Worm (Caenorhabditis elegans) whole organism, young adult: ENCODE results near the gene ndg-4.
A peak's percentile ranks its signal among the peaks of the same experiment; 100 is the strongest.

Experiments used
- B0019.2 ChIP-seq: fragments of 200-800 bp; sonication (Bioruptor generic); conservative IDR thresholded peaks from 2 replicates; pipeline ENCODE4 v1.3.6; 2022; ENCODE audit warnings: missing genetic modification reagents, missing genetic modification characterization, missing compliant biosample characterization
- B0035.1 ChIP-seq: sonication (generic microtip); optimal IDR thresholded peaks from 2 replicates; lab custom pipeline; 2016; ENCODE audit warnings: missing genetic modification characterization, mild to moderate bottlenecking, missing compliant biosample characterization, missing genotype, missing genetic modification reagents
- C17E4.6 ChIP-seq: fragments of 200-800 bp; sonication (Bioruptor generic); IDR thresholded peaks from 2 replicates; pipeline ENCODE4 v1.3.6; 2022; ENCODE audit warnings: missing genetic modification reagents, missing genetic modification characterization, missing compliant biosample characterization
- D2030.7 ChIP-seq: fragments of 200-800 bp; sonication (Bioruptor generic); IDR thresholded peaks from 2 replicates; pipeline ENCODE4 v1.3.6; 2022; ENCODE audit warnings: missing genetic modification reagents, missing genetic modification characterization, missing compliant biosample characterization
- F10E7.11 ChIP-seq: sonication (generic microtip); optimal IDR thresholded peaks from 2 replicates; lab custom pipeline; 2017; ENCODE audit warnings: mild to moderate bottlenecking, missing genetic modification characterization, moderate library complexity, missing compliant biosample characterization
- F22D6.2 ChIP-seq: sonication (generic microtip); optimal IDR thresholded peaks from 2 replicates; lab custom pipeline; 2016; ENCODE audit warnings: mild to moderate bottlenecking, missing genetic modification characterization, missing compliant biosample characterization
- F57C9.4 ChIP-seq: sonication (generic microtip); optimal IDR thresholded peaks from 2 replicates; lab custom pipeline; 2017; ENCODE audit warnings: mild to moderate bottlenecking, missing genetic modification characterization, missing compliant biosample characterization
- Y56A3A.18 ChIP-seq: fragments of 200-800 bp; sonication (Bioruptor generic); IDR thresholded peaks from 2 replicates; pipeline ENCODE4 v1.3.6; 2022; ENCODE audit warnings: missing genetic modification reagents, missing genetic modification characterization, missing compliant biosample characterization
- Y67H2A.10 ChIP-seq: fragments of 200-800 bp; sonication (Bioruptor generic); conservative IDR thresholded peaks from 2 replicates; pipeline ENCODE4 v1.3.6; 2022; ENCODE audit warnings: missing genetic modification reagents, missing genetic modification characterization, missing compliant biosample characterization
- Y95B8A.8 ChIP-seq: fragments of 200-800 bp; sonication (Bioruptor generic); IDR thresholded peaks from 2 replicates; pipeline ENCODE4 v1.3.6; 2022; ENCODE audit warnings: missing genetic modification reagents, missing genetic modification characterization, missing compliant biosample characterization
- akir-1 ChIP-seq: fragments of 200-800 bp; sonication (Bioruptor generic); optimal IDR thresholded peaks from 2 replicates; lab custom pipeline; 2018; ENCODE audit warnings: mild to moderate bottlenecking, missing genetic modification characterization, moderate library complexity, missing compliant biosample characterization
- atf-7 ChIP-seq: sonication (generic microtip); optimal IDR thresholded peaks from 2 replicates; lab custom pipeline; 2017; ENCODE audit warnings: mild to moderate bottlenecking, missing genetic modification characterization, missing compliant biosample characterization
- athp-1 ChIP-seq: sonication (generic microtip); optimal IDR thresholded peaks from 2 replicates; lab custom pipeline; 2017; ENCODE audit warnings: mild to moderate bottlenecking, missing genetic modification characterization, missing compliant biosample characterization
- attf-3 ChIP-seq: fragments of 200-800 bp; sonication (Bioruptor generic); conservative IDR thresholded peaks from 2 replicates; pipeline ENCODE4 v1.3.6; 2022; ENCODE audit warnings: missing genetic modification reagents, missing genetic modification characterization, missing compliant biosample characterization
- bed-1 ChIP-seq: fragments of 200-800 bp; sonication (Bioruptor generic); IDR thresholded peaks from 2 replicates; pipeline ENCODE4 v1.3.6; 2022; ENCODE audit warnings: missing genetic modification reagents, missing genetic modification characterization, missing compliant biosample characterization
- ccch-3 ChIP-seq: fragments of 200-800 bp; sonication (Bioruptor generic); optimal IDR thresholded peaks from 2 replicates; lab custom pipeline; 2018; ENCODE audit warnings: mild to moderate bottlenecking, missing genetic modification characterization, missing compliant biosample characterization
- cebp-2 ChIP-seq: fragments of 200-800 bp; sonication (Bioruptor generic); IDR thresholded peaks from 2 replicates; pipeline ENCODE4 v1.3.6; 2022; ENCODE audit warnings: missing genetic modification characterization, missing compliant biosample characterization
- ceh-100 ChIP-seq: fragments of 200-800 bp; sonication (Bioruptor generic); IDR thresholded peaks from 2 replicates; pipeline ENCODE4 v1.3.6; 2022; ENCODE audit warnings: missing genetic modification reagents, missing genetic modification characterization, missing compliant biosample characterization
- dpl-1 ChIP-seq: fragments of 150-350 bp; optimal IDR thresholded peaks from 2 replicates; lab custom pipeline; 2014; ENCODE audit warnings: missing biosample characterization, missing genetic modification reagents, missing genetic modification characterization
- egl-44 ChIP-seq: fragments of 200-800 bp; sonication (Bioruptor generic); IDR thresholded peaks from 2 replicates; pipeline ENCODE4 v1.3.6; 2022; ENCODE audit warnings: missing genetic modification reagents, missing genetic modification characterization, missing compliant biosample characterization
- hlh-12 ChIP-seq: sonication (generic microtip); optimal IDR thresholded peaks from 2 replicates; lab custom pipeline; 2016; ENCODE audit warnings: missing genetic modification characterization, missing compliant biosample characterization
- hmg-1.2 ChIP-seq: fragments of 200-800 bp; sonication (Bioruptor generic); IDR thresholded peaks from 2 replicates; pipeline ENCODE4 v1.3.6; 2022; ENCODE audit warnings: missing genetic modification reagents, missing genetic modification characterization, missing compliant biosample characterization
- hmg-20 ChIP-seq: fragments of 200-800 bp; sonication (Bioruptor generic); IDR thresholded peaks from 2 replicates; pipeline ENCODE4 v1.3.6; 2022; ENCODE audit warnings: missing genetic modification reagents, missing genetic modification characterization, missing compliant biosample characterization
- hrde-1 ChIP-seq: sonication (generic microtip); optimal IDR thresholded peaks from 2 replicates; lab custom pipeline; 2016; ENCODE audit warnings: missing genetic modification characterization, mild to moderate bottlenecking, missing compliant biosample characterization, moderate library complexity, missing genotype, missing genetic modification reagents, borderline replicate concordance
- let-526 ChIP-seq: fragments of 200-800 bp; sonication (Bioruptor generic); IDR thresholded peaks from 2 replicates; pipeline ENCODE4 v1.3.6; 2022; ENCODE audit warnings: missing genetic modification reagents, missing genetic modification characterization, missing compliant biosample characterization
- lir-1 ChIP-seq: fragments of 200-800 bp; sonication (Bioruptor generic); conservative IDR thresholded peaks from 2 replicates; pipeline ENCODE4 v1.3.6; 2022; ENCODE audit warnings: missing genetic modification reagents, missing genetic modification characterization, missing compliant biosample characterization
- madf-3 ChIP-seq: fragments of 200-800 bp; sonication (Bioruptor generic); IDR thresholded peaks from 2 replicates; pipeline ENCODE4 v1.3.6; 2022; ENCODE audit warnings: missing genetic modification reagents, missing genetic modification characterization, missing compliant biosample characterization
- madf-8 ChIP-seq: fragments of 200-800 bp; sonication (Bioruptor generic); conservative IDR thresholded peaks from 2 replicates; pipeline ENCODE4 v1.3.6; 2022; ENCODE audit warnings: missing genetic modification reagents, missing genetic modification characterization, missing compliant biosample characterization
- mel-28 ChIP-seq: sonication (generic microtip); optimal IDR thresholded peaks from 2 replicates; lab custom pipeline; 2016; ENCODE audit warnings: borderline replicate concordance, mild to moderate bottlenecking, missing genetic modification characterization, missing compliant biosample characterization
- mes-4 ChIP-seq: sonication (generic microtip); optimal IDR thresholded peaks from 2 replicates; lab custom pipeline; 2016; ENCODE audit warnings: missing genotype, missing genetic modification characterization, missing compliant biosample characterization
- mxl-1 ChIP-seq: sonication (generic microtip); optimal IDR thresholded peaks from 2 replicates; lab custom pipeline; 2016; ENCODE audit warnings: missing genetic modification characterization, missing compliant biosample characterization
- nfya-1 ChIP-seq: sonication (generic microtip); optimal IDR thresholded peaks from 2 replicates; lab custom pipeline; 2017; ENCODE audit warnings: antibody characterized with exemption, missing compliant biosample characterization, missing genetic modification characterization, borderline replicate concordance; ENCODE audit not compliant: insufficient read depth
- nfya-2 ChIP-seq: fragments of 200-800 bp; sonication (Bioruptor generic); IDR thresholded peaks from 2 replicates; pipeline ENCODE4 v1.3.6; 2022; ENCODE audit warnings: missing genetic modification reagents, missing genetic modification characterization, missing compliant biosample characterization
- nhr-120 ChIP-seq: fragments of 200-800 bp; sonication (Bioruptor generic); IDR thresholded peaks from 2 replicates; pipeline ENCODE4 v1.3.6; 2022; ENCODE audit warnings: missing genetic modification characterization, missing compliant biosample characterization
- nhr-179 ChIP-seq: sonication (generic microtip); optimal IDR thresholded peaks from 2 replicates; lab custom pipeline; 2016; ENCODE audit warnings: mild to moderate bottlenecking, missing genetic modification characterization, missing compliant biosample characterization
- rec-8 ChIP-seq, 2 experiments: sonication (generic microtip); optimal IDR thresholded peaks; 2 replicates each; lab custom pipeline; 2016; ENCODE audit warnings: mild to moderate bottlenecking in 2 of 2, missing genetic modification characterization in 2 of 2, missing genetic modification reagents in 2 of 2, missing genotype in 2 of 2, missing biosample characterization in 1 of 2, missing compliant biosample characterization in 1 of 2, moderate library complexity in 1 of 2
- rpc-1 ChIP-seq, 2 experiments: fragments of 150-350 bp in 1 of 2; sonication (generic microtip) in 1 of 2; optimal IDR thresholded peaks; 2 replicates each; lab custom pipeline; 2014 to 2018; ENCODE audit warnings: missing biosample characterization in 1 of 2, missing genetic modification characterization in 1 of 2, missing genetic modification reagents in 1 of 2, missing genotype in 1 of 2
- somi-1 ChIP-seq: fragments of 200-800 bp; sonication (Bioruptor generic); optimal IDR thresholded peaks from 2 replicates; lab custom pipeline; 2018; ENCODE audit warnings: mild to moderate bottlenecking, missing genetic modification characterization, missing compliant biosample characterization
- tbx-9 ChIP-seq: sonication (generic microtip); optimal IDR thresholded peaks from 2 replicates; lab custom pipeline; 2016; ENCODE audit warnings: borderline replicate concordance, missing genetic modification characterization, inconsistent platforms, missing compliant biosample characterization
- xnd-1 ChIP-seq: sonication (generic microtip); optimal IDR thresholded peaks from 2 replicates; lab custom pipeline; 2016; ENCODE audit warnings: missing genotype, missing genetic modification reagents, missing genetic modification characterization, missing compliant biosample characterization
- zim-3 ChIP-seq: sonication (generic microtip); optimal IDR thresholded peaks from 2 replicates; lab custom pipeline; 2017; ENCODE audit warnings: mild to moderate bottlenecking, missing genetic modification characterization, moderate library complexity, missing compliant biosample characterization
- ztf-18 ChIP-seq: sonication (generic microtip); optimal IDR thresholded peaks from 2 replicates; lab custom pipeline; 2016; ENCODE audit warnings: missing genotype, mild to moderate bottlenecking, missing genetic modification characterization, missing compliant biosample characterization
- ztf-6 ChIP-seq: fragments of 200-800 bp; sonication (Bioruptor generic); IDR thresholded peaks from 2 replicates; pipeline ENCODE4 v1.3.6; 2022; ENCODE audit warnings: missing genetic modification reagents, missing genetic modification characterization, missing compliant biosample characterization

Gene ndg-4

ce11 chrIII:4475428-4475968 lies 8.3 kb upstream of the ndg-4 start, which contains the start of gene rps-1 (continued):
- TF ChIP-seq hlh-12 (tag; lab: Kevin White, UChicago) (no peak), egl-44 (peak; percentile 78), lir-1 (GFP tag; lab: Robert Waterston, UW) (peak; percentile 95), rpc-1 (optimal IDR thresholded peaks at IDR 0.05; lab: Kevin White, UChicago) (peak; percentile 38), rpc-1 (tag; optimal IDR thresholded peaks at IDR 0.05; lab: Kevin White, UChicago) (peak; percentile 6), F22D6.2 (tag; lab: Kevin White, UChicago) (peak; percentile 91), mxl-1 (no peak), hmg-1.2 (GFP tag; lab: Robert Waterston, UW) (peak; percentile 89), ztf-6 (GFP tag; lab: Robert Waterston, UW) (peak; percentile 92), nhr-120 (GFP tag; lab: Robert Waterston, UW) (no peak), B0019.2 (peak; percentile 77), rec-8 (tag; optimal IDR thresholded peaks at IDR 0.05; lab: Kevin White, UChicago) (peak in 1 of 2 experiments; percentile 0), madf-3 (GFP tag; lab: Robert Waterston, UW) (peak; percentile 95), D2030.7 (GFP tag; lab: Robert Waterston, UW) (peak; percentile 92), F10E7.11 (tag; lab: Kevin White, UChicago) (peak; percentile 86), ceh-100 (GFP tag; lab: Robert Waterston, UW) (peak; percentile 86), xnd-1 (tag; lab: Kevin White, UChicago) (peak; percentile 76), Y67H2A.10 (GFP tag; lab: Robert Waterston, UW) (peak; percentile 85), ccch-3 (peak; percentile 11), mel-28 (tag; lab: Kevin White, UChicago) (no peak), C17E4.6 (GFP tag; lab: Robert Waterston, UW) (peak; percentile 96), zim-3 (peak; percentile 74), madf-8 (GFP tag; lab: Robert Waterston, UW) (peak; percentile 79), B0035.1 (tag; lab: Kevin White, UChicago) (peak; percentile 87), tbx-9 (tag; lab: Kevin White, UChicago) (no peak), cebp-2 (GFP tag; lab: Robert Waterston, UW) (peak; percentile 90; the same call in 1 of the 2 replicates), athp-1 (peak; percentile 90), nhr-179 (tag; lab: Kevin White, UChicago) (no peak), mes-4 (tag; lab: Kevin White, UChicago) (no peak), Y95B8A.8 (peak; percentile 93), let-526 (GFP tag; lab: Robert Waterston, UW) (peak; percentile 95), atf-7 (tag; lab: Kevin White, UChicago) (peak; percentile 96), ztf-18 (tag; lab: Kevin White, UChicago) (peak; percentile 89), nfya-1 (no peak), nfya-2 (GFP tag; lab: Robert Waterston, UW) (no peak), somi-1 (GFP tag; lab: Kevin White, UChicago) (peak; percentile 94), attf-3 (GFP tag; lab: Robert Waterston, UW) (peak; percentile 81), dpl-1 (GFP tag; lab: Kevin White, UChicago) (peak; percentile 90), Y56A3A.18 (GFP tag; lab: Robert Waterston, UW) (peak; percentile 97), bed-1 (no peak), hmg-20 (GFP tag; lab: Robert Waterston, UW) (peak; percentile 96), F57C9.4 (peak; percentile 31), akir-1 (GFP tag; lab: Kevin White, UChicago) (peak; percentile 81), hrde-1 (tag; lab: Kevin White, UChicago) (peak; percentile 80)
- TF ChIP-seq, all 124 proteins: peak for 105
